Worm (Caenorhabditis elegans): ENCODE results near the gene cut-1.

cut-1 gene

DNA sequence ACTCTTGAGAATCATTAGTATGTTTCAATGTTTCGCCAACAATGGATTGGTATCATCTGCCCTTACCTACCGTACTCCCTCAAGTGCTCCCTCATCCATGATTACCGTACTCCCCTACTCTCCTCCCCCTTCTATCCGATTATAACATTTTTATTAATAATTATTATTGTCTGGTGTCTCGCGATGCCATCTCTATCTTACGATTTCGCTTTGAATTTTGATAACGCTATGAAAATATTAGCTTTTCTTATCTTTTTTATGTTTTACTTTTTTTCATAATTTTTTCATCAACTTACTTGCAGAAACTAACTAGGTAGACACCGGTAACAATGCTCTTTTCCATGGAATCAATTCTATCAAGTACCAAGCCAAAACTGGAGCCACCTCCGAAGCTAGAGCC, 12.7 kb downstream of the cut-1 start, which contains the start of gene unc-130:
TSS of gene unc-130 (plus strand) at position 301 of the 400 bp plus-strand sequence.
- TF ChIP-seq unc-86 (tag; optimal IDR thresholded peaks at IDR 0.05): no peak
- no peak for TF ChIP-seq hlh-15 (tag; optimal IDR thresholded peaks at IDR 0.05)
- no peak for TF ChIP-seq gmeb-2 (tag; optimal IDR thresholded peaks at IDR 0.05)
- no peak for TF ChIP-seq fkh-6 (tag; optimal IDR thresholded peaks at IDR 0.05)
- no peak for TF ChIP-seq ceh-9 (tag; optimal IDR thresholded peaks at IDR 0.05)

DNA sequence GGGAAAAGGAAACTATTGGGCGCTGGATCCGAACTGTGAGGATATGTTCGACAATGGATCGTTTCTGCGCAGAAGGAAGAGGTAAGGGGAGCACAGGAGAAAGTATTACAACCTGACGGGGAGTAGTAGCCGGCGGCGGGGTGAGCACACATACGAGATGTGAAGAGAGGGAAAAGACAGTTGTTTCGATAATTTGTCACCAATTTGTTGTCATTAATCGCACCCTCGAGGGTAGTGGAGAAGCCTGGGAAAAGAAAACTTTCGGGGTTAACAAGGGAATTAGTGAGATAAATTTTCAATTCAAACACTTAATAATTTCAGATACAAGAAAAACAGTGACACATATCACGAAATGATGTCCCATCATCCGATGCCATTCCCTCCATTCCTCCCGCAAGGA, 14.1 kb downstream of the cut-1 start:
- TF ChIP-seq elt-2 (tag; optimal IDR thresholded peaks at IDR 0.05) (no peak), tbx-2 (tag; optimal IDR thresholded peaks at IDR 0.05) (peak; percentile 6), unc-55 (GFP tag; optimal IDR thresholded peaks at IDR 0.05) (peak; percentile 28)

DNA sequence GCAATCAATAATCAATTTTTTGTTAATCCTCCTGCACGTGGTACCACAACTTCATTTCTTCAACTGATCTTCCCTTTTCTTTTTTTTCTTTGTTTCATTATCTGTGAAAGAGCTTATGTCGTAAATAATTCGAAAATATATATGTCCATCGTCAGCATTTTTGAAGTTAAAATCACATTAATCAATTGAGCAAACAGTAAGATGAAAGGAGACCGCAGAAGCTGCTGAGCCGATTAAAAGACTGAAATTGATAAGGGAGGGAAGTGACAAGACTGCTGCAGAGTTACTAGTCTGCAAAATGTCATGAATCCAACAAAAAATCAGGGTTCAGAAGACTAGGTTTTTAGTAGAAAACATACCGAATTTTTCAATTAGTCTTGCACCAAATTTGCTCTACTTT, 14.9 kb downstream of the cut-1 start:
- TF ChIP-seq ceh-24 (tag; optimal IDR thresholded peaks at IDR 0.05) (no peak), sox-2 (GFP tag; IDR thresholded peaks at IDR 0.05) (no peak), Y22D7AL.16 (tag; optimal IDR thresholded peaks at IDR 0.05) (no peak), T23F11.4 (GFP tag; optimal IDR thresholded peaks at IDR 0.05) (no peak), rnt-1 (tag; optimal IDR thresholded peaks at IDR 0.05) (no peak), fkh-6 (tag; optimal IDR thresholded peaks at IDR 0.05) (no peak), hlh-8 (tag; optimal IDR thresholded peaks at IDR 0.05) (no peak), unc-86 (tag; optimal IDR thresholded peaks at IDR 0.05) (no peak), ceh-14 (tag; optimal IDR thresholded peaks at IDR 0.05) (no peak), unc-55 (GFP tag; optimal IDR thresholded peaks at IDR 0.05) (no peak), F13H6.1 (tag; optimal IDR thresholded peaks at IDR 0.05) (no peak), hlh-15 (tag; optimal IDR thresholded peaks at IDR 0.05) (no peak), pat-9 (tag; optimal IDR thresholded peaks at IDR 0.05) (no peak), pax-1 (tag; optimal IDR thresholded peaks at IDR 0.05) (no peak), ahr-1 (tag; optimal IDR thresholded peaks at IDR 0.05) (no peak), elt-2 (tag; optimal IDR thresholded peaks at IDR 0.05) (no peak)

DNA sequence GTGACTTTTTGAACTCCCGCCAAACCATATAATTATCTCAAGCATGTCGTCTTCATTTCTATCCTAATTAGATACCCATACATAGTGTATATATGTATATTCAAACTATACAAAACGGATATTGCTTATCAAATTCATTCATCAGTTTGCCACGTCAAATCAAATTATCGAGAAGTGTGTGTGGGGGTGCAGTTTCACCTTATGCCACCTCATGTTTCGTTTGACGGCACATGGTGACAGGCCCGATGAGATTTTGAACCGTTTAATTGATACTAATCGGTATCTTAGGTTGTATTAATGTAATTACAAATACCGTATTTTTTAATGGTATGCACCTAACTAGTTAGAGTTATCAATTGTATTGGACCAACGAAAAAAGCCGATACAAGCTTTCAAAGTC, 15.8 kb downstream of the cut-1 start:
- TF ChIP-seq hlh-6 (tag; optimal IDR thresholded peaks at IDR 0.05) (no peak), ceh-30 (tag; optimal IDR thresholded peaks at IDR 0.05) (no peak), nhr-11 (tag; optimal IDR thresholded peaks at IDR 0.05) (no peak), ets-4 (tag; optimal IDR thresholded peaks at IDR 0.05) (no peak), sox-2 (GFP tag; IDR thresholded peaks at IDR 0.05) (no peak), tbx-7 (tag; optimal IDR thresholded peaks at IDR 0.05) (no peak), hlh-8 (tag; optimal IDR thresholded peaks at IDR 0.05) (no peak), ahr-1 (tag; optimal IDR thresholded peaks at IDR 0.05) (no peak)

DNA sequence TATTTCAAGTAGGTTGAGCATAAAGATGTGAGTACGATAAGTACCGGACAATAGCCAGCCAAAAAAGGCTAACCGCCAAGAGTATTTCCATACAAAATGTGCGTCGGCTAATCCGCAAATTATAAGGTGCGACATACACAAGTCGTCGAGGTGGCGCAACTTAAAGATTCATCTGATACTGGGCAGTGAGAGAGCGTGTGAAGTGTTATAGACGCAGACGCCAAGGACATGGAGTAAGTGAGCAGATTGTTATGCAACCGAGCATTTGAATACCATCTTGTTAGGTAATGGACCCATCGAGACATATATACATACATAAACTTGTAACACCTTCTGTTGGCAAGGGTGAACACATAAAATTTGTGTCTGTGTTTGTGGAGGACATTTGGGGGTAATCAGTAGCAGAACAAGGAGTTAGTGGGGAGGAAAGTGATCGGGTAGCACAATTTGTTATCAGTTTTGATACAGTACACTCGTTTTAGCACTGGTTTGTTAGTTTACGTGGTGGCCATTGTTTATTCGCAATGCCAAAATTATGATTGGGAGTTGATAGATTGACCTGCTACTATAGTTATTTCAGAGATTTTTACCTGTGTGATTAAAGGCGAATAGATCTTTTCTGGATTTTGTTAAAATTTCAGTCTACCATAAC, 16.5 kb downstream of the cut-1 start:
- TF ChIP-seq ceh-22 (tag; optimal IDR thresholded peaks at IDR 0.05) (no peak), tbx-2 (tag; optimal IDR thresholded peaks at IDR 0.05) (peak; percentile 59), elt-2 (tag; optimal IDR thresholded peaks at IDR 0.05) (peak; percentile 36)

DNA sequence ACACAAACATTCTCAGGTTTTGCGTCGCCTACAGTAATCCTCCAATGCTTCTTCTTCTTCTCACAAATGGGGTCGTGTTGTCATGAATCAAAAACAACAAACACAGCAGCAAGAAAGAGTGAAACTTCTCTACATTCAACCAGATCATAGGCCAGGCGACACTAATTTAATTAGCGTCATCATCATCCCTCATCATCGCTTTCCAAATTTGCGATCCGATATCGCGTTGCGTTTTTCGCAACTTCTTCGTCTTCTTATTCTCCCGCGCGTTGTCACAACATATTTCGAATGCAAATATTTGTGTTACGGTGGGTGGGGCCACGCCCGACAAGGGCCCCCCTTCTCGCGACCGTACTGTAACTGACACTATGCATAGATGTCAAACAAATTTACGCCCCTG, 17.5 kb downstream of the cut-1 start:
- TF ChIP-seq fkh-10 (GFP tag; optimal IDR thresholded peaks at IDR 0.05): no peak
- TF ChIP-seq ttx-3 (tag; optimal IDR thresholded peaks at IDR 0.05): no peak
- no peak for TF ChIP-seq mec-3 (tag; optimal IDR thresholded peaks at IDR 0.05; ENCODE audit: borderline replicate concordance)
- TF ChIP-seq ref-2 (tag; optimal IDR thresholded peaks at IDR 0.05): no peak
- TF ChIP-seq F13H6.1 (tag; optimal IDR thresholded peaks at IDR 0.05): no peak
- no peak for TF ChIP-seq hlh-6 (tag; optimal IDR thresholded peaks at IDR 0.05)

DNA sequence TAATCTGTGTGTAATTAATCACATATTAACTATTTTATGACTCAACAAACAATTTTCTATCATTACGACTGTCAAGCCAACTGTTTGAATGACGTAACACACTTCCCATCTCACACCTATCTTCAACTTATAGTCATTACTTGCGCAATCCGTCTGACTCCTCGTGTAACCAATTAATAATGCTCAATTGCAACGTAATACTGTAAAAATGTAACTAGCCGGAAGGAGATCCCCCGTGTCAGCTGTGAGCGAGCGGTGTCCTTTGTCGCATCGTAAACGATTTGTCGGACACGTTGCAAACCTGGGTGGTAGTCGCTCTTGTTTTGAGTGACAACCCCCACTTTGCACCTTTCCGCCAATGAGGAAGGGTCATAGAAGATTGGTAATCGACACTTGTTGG, 19.2 kb downstream of the cut-1 start:
- TF ChIP-seq tbx-2 (tag; optimal IDR thresholded peaks at IDR 0.05): peak; percentile 59
- TF ChIP-seq fax-1 (tag; optimal IDR thresholded peaks at IDR 0.05): no peak
- TF ChIP-seq F13H6.1 (tag; optimal IDR thresholded peaks at IDR 0.05): no peak
- TF ChIP-seq elt-2 (tag; optimal IDR thresholded peaks at IDR 0.05): peak; percentile 20
- TF ChIP-seq sdc-2 (tag; optimal IDR thresholded peaks at IDR 0.05): no peak
- TF ChIP-seq nhr-11 (tag; optimal IDR thresholded peaks at IDR 0.05): no peak
- no peak for TF ChIP-seq hlh-8 (tag; optimal IDR thresholded peaks at IDR 0.05)
- no peak for TF ChIP-seq C38D4.7 (GFP tag; optimal IDR thresholded peaks at IDR 0.05)
- TF ChIP-seq ceh-9 (tag; optimal IDR thresholded peaks at IDR 0.05): no peak
- TF ChIP-seq unc-55 (GFP tag; optimal IDR thresholded peaks at IDR 0.05): peak; percentile 75
- TF ChIP-seq tbx-7 (tag; optimal IDR thresholded peaks at IDR 0.05): no peak
- TF ChIP-seq sox-4 (tag; optimal IDR thresholded peaks at IDR 0.05): no peak

All from whole organism, late embryonic.